Fruit fly (Drosophila melanogaster) whole organism: ENCODE measurements around the gene CG4770.
A peak's percentile ranks its signal among the peaks of the same experiment; 100 is the strongest.

Experiments
- CG8478 ChIP-seq: fragments of >200 bp; optimal IDR thresholded peaks from 2 replicates; lab custom pipeline; 2018; ENCODE audit warnings: inconsistent platforms
- Dll ChIP-seq: fragments of >200 bp; optimal IDR thresholded peaks from 2 replicates; lab custom pipeline; 2017
- EcR ChIP-seq, 2 experiments: fragments of >200 bp; optimal IDR thresholded peaks; 2 replicates each; lab custom pipeline; 2017; ENCODE audit warnings: missing biosample characterization in 2 of 2, missing genetic modification characterization in 2 of 2, missing genetic modification reagents in 2 of 2
- pan ChIP-seq: fragments of >200 bp; optimal IDR thresholded peaks from 2 replicates; lab custom pipeline; 2017
- psq ChIP-seq: fragments of >200 bp; optimal IDR thresholded peaks from 2 replicates; lab custom pipeline; 2017
- usp ChIP-seq: fragments of >200 bp; optimal IDR thresholded peaks from 2 replicates; lab custom pipeline; 2017; ENCODE audit warnings: missing biosample characterization, missing genetic modification characterization, mixed read lengths

CG4770 gene

dm6 chr3R:19918207-19918606, at the start of gene CG4770:
TSS of gene CG4770 (plus strand) at chr3R:19918507.
- TF ChIP-seq pan (lab: Kevin White, UChicago) (no peak), EcR (GFP tag; optimal IDR thresholded peaks at IDR 0.05; lab: Kevin White, UChicago) (no peak), psq (lab: Kevin White, UChicago) (no peak), CG8478 (lab: Kevin White, UChicago) (no peak), usp (GFP tag; lab: Kevin White, UChicago) (no peak), Dll (lab: Kevin White, UChicago) (no peak)

dm6 chr3R:19873102-19873737, 45.1 kb upstream of the CG4770 start:
- no peak for TF ChIP-seq psq (lab: Kevin White, UChicago)
- no peak for TF ChIP-seq usp (GFP tag; lab: Kevin White, UChicago)
- TF ChIP-seq Dll (lab: Kevin White, UChicago) = no peak
- no peak for TF ChIP-seq pan (lab: Kevin White, UChicago)
- TF ChIP-seq EcR (GFP tag; optimal IDR thresholded peaks at IDR 0.05; lab: Kevin White, UChicago) = no peak
- no peak for TF ChIP-seq CG8478 (lab: Kevin White, UChicago)

DNA sequence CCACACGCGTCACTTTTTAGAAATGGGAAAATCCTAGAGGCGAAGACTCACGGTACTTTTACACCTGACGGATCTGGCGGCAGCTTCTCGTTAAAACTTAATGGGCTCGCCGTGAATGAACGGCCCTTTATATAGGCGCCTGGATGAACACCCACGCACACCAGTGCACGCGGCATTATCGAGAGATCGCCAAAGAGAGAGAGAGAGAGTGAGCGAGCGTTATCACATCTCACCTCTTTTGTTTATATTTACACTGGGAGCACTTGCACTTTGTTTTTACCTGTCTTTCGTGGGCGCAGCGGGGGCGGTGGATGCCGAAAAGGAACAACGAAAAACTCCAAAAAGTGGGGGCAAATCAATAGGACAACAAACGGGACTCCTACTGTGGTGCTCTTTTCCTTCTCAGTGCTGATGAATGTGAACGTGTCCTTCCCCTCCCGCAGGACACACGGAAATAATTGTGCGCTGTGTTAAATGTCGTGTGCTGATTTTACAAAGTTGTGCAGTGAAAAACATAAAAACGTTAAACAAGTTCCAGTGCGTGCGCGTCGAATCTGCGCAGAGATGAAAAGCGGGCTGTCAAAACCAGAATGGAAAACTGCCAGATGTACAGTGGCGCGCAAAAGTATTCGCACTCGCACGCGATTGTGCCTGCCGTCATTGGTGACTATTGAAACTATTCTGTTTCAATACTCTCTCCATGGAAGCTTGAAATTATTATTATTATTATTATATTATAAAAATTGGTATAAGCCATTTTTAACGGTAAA, 43.0 kb upstream of the CG4770 start, which contains the start of gene Mrp5:
Gene Mrp5, minus strand, starts transcription at position 561 of the 770 bp plus-strand sequence.
- no peak for TF ChIP-seq EcR (GFP tag; optimal IDR thresholded peaks at IDR 0.05; lab: Kevin White, UChicago)
- TF ChIP-seq pan (lab: Kevin White, UChicago) = no peak
- peak; percentile 75 for TF ChIP-seq Dll (lab: Kevin White, UChicago)
- no peak for TF ChIP-seq usp (GFP tag; lab: Kevin White, UChicago)

DNA sequence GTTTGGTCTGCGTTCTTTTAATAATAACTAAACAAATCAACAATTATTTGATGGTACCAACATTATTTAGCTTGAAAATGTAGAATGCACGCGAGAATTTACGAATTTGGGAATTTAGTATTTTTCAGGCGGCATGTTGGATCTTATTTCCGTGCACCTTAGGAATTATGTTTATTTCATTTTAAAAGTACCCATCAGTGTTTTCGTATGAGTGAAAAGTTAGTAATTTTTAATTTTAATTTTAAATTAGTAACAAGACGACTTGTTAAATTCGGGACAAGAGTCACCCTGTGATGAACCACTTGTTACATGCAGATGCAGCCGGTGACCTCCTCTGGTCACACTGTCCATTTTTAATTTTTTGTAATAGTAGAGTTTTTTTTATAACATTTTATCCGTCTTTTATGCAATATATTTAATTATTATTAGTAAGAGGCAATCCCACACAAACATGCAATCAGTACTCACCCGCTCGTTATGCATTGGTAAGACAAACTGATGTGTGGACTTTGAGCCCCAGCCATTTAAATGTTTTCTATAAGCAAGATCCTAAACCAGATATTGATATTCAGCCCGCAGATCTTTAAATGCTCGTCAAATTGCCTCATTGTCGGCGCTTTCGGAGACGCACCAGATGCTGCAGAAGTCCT, 40.8 kb upstream of the CG4770 start, which contains the start of the genes CG17186 and Arc42:
Gene CG17186, minus strand, starts transcription at position 88 of the 650 bp plus-strand sequence.
Gene Arc42, plus strand, starts transcription at position 311 of the 650 bp plus-strand sequence.
- no peak for TF ChIP-seq pan (lab: Kevin White, UChicago)
- TF ChIP-seq psq (lab: Kevin White, UChicago) = no peak
- no peak for TF ChIP-seq EcR (GFP tag; optimal IDR thresholded peaks at IDR 0.05; lab: Kevin White, UChicago)
- no peak for TF ChIP-seq usp (GFP tag; lab: Kevin White, UChicago)
- no peak for TF ChIP-seq CG8478 (lab: Kevin White, UChicago)
- no peak for TF ChIP-seq Dll (lab: Kevin White, UChicago)

DNA sequence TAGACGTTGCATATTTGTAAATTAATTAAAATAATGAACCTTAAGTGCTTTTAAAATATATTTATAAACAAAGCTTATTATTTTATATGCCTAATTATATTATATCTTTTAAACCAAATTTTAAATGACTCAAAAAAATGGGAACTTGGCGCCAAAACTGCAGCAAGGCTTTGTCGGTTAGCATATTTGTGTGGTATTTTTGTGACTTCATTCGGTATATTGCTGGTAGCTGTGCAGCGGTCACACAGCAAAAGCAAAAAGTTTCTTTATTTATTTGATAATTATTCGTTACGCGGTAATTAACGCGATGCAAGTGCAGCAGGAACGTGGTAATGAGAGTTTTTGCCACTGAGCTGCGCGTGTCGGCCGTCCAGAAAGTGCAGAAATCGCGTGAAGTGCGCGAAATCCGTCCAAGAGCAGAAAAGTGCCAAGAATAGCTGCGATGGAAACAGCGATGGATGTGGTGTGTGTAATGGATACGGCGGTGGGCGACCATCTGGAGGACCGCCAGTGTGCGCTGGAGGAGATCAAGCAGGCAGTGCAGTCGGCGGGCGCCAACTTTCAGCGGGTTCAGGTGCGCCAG, 38.7 kb upstream of the CG4770 start, which contains the start of gene Ask1:
Gene Ask1, plus strand, starts transcription at position 250 of the 583 bp plus-strand sequence.
- TF ChIP-seq pan (lab: Kevin White, UChicago) (no peak), usp (GFP tag; lab: Kevin White, UChicago) (no peak), EcR (GFP tag; optimal IDR thresholded peaks at IDR 0.05; lab: Kevin White, UChicago) (no peak), CG8478 (lab: Kevin White, UChicago) (no peak)

DNA sequence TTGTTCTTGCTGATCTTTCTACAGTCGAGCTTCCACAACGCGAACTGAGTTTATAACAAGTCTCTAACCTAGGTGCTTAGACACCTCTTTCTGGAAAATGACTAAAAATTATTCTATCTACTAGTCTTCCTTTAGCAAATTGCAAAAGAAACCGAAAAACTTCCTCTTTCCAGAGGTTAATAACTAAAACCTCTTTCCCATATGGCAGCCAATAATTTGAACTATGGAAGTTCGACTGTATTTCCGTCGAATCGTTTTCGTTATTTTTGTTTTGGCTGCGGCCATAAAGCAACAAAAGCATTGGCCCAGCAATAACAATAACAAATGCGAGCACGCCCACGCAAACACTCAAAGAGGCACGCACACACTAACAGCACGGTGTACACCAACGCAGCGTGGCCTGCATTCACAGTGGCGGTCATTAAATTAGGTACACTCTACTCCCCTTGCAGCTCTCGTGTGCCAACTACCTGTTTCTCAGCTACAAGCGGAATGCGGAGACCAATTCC, 37.8 kb upstream of the CG4770 start:
- TF ChIP-seq CG8478 (lab: Kevin White, UChicago) (no peak), psq (lab: Kevin White, UChicago) (no peak)

- TF ChIP-seq CG8478 (lab: Kevin White, UChicago) (no peak), EcR (GFP tag; optimal IDR thresholded peaks at IDR 0.05; lab: Kevin White, UChicago) (no peak), psq (lab: Kevin White, UChicago) (no peak), Dll (lab: Kevin White, UChicago) (no peak), pan (lab: Kevin White, UChicago) (no peak), usp (GFP tag; lab: Kevin White, UChicago) (no peak)
Observed at dm6 chr3R:19888156-19888784, 30.0 kb upstream of the CG4770 start, which contains the start of gene ninaE. TSS of gene ninaE (minus strand) at chr3R:19888206.

dm6 chr3R:19889603-19890187, 28.6 kb upstream of the CG4770 start:
- TF ChIP-seq pan (lab: Kevin White, UChicago) = no peak
- peak; percentile 82 for TF ChIP-seq Dll (lab: Kevin White, UChicago)

DNA sequence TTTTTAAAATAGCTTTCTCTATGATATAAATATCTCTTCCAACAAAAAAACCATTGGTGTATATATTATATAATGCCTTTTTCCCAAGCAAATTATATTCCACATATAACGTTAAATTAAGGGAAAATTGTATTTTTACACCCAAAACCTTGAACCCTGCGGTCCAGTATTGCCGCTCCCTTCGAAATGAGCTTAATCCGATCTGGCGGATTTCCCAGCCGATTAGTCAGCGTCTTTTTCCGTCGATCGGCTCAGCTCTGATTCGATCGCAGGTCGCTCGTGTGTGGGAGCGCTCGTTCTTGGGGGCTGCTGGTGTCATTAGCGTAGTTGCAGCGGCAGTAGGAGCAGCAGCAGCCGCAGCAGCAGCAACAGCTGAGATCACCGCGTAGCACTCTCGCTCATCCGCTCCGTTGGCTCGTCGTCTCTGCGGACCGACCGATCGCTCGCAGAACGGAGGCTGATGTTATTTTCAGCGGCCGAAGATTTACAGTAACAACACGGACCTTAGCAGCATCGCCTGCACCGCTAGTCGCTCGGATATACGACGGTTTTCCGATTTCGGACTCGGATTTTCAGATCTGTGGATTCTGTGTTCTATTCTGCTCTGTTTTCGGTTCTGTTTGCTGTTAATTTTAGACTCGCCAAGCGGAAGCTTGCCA, 27.8 kb upstream of the CG4770 start, which contains the start of gene CG4733:
Gene CG4733, plus strand, starts transcription at position 350 of the 659 bp plus-strand sequence.
- TF ChIP-seq usp (GFP tag; lab: Kevin White, UChicago) (no peak), EcR (GFP tag; optimal IDR thresholded peaks at IDR 0.05; lab: Kevin White, UChicago) (no peak), CG8478 (lab: Kevin White, UChicago) (no peak), pan (lab: Kevin White, UChicago) (no peak), Dll (lab: Kevin White, UChicago) (no peak)

DNA sequence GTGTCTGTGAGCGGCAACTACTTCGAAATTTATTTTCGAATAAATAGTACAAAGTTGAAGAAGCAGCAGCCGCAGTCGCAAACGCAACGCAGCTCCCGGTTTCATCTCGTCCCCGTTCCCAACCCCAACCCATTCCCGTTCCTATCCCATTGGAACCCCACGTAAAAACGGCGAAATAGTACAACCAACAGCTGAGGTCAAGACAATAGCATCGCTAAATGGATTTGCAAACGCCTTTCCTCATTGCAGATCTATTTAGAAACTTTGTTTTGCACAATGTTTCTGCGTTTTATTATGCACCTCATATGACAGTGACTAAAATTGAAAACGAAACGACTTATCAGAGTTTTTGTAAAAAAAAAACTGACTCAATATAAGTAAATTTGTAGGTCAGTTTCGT, 26.9 kb upstream of the CG4770 start:
- TF ChIP-seq usp (GFP tag; lab: Kevin White, UChicago) = no peak
- no peak for TF ChIP-seq Dll (lab: Kevin White, UChicago)
- TF ChIP-seq CG8478 (lab: Kevin White, UChicago) = no peak
- TF ChIP-seq EcR (GFP tag; optimal IDR thresholded peaks at IDR 0.05; lab: Kevin White, UChicago) = no peak
- TF ChIP-seq psq (lab: Kevin White, UChicago) = no peak
- no peak for TF ChIP-seq pan (lab: Kevin White, UChicago)
